Worm (Caenorhabditis elegans) whole organism, L3 larva: ENCODE data around the gene R03G8.3.

Source experiments
- R02D3.7 ChIP-seq: fragments of 150-350 bp; optimal IDR thresholded peaks from 2 replicates; lab custom pipeline; 2014; ENCODE audit warnings: missing biosample characterization, missing genetic modification characterization
- ZK546.5 ChIP-seq: sonication (generic microtip); optimal IDR thresholded peaks from 2 replicates; lab custom pipeline; 2017; ENCODE audit warnings: missing biosample characterization, missing genetic modification characterization
- aly-2 ChIP-seq: fragments of 150-350 bp; optimal IDR thresholded peaks from 2 replicates; lab custom pipeline; 2014; ENCODE audit warnings: missing biosample characterization, missing genetic modification characterization
- ama-1 ChIP-seq: fragments of 150-350 bp; optimal IDR thresholded peaks from 2 replicates; lab custom pipeline; 2018
- ceh-16 ChIP-seq: sonication (generic microtip); optimal IDR thresholded peaks from 2 replicates; lab custom pipeline; 2017; ENCODE audit warnings: missing biosample characterization, missing genetic modification characterization
- ceh-28 ChIP-seq: fragments of 150-350 bp; optimal IDR thresholded peaks from 2 replicates; lab custom pipeline; 2014; ENCODE audit warnings: missing biosample characterization, missing genetic modification reagents, missing genetic modification characterization
- ceh-82 ChIP-seq: fragments of 150-350 bp; optimal IDR thresholded peaks from 2 replicates; lab custom pipeline; 2014; ENCODE audit warnings: missing biosample characterization, missing genetic modification characterization
- ceh-9 ChIP-seq: sonication (generic microtip); optimal IDR thresholded peaks from 2 replicates; lab custom pipeline; 2018; ENCODE audit warnings: missing biosample characterization, missing genetic modification characterization
- daf-12 ChIP-seq: fragments of 150-350 bp; optimal IDR thresholded peaks from 2 replicates; lab custom pipeline; 2014; ENCODE audit warnings: missing biosample characterization, missing genetic modification reagents, missing genetic modification characterization
- egl-27 ChIP-seq: sonication (generic microtip); optimal IDR thresholded peaks from 4 replicates; lab custom pipeline; 2017; ENCODE audit warnings: missing biosample characterization, missing genetic modification reagents, missing genetic modification characterization
- egl-5 ChIP-seq: fragments of 150-350 bp; optimal IDR thresholded peaks from 2 replicates; lab custom pipeline; 2017; ENCODE audit warnings: missing biosample characterization, missing genetic modification reagents, missing genetic modification characterization, inconsistent platforms
- elt-2 ChIP-seq: sonication (generic microtip); optimal IDR thresholded peaks from 2 replicates; lab custom pipeline; 2016; ENCODE audit warnings: missing genetic modification reagents, mild to moderate bottlenecking, missing genetic modification characterization, missing compliant biosample characterization
- eor-1 ChIP-seq, 2 experiments: fragments of 150-350 bp; optimal IDR thresholded peaks; 2 replicates each; lab custom pipeline; 2014 to 2018; ENCODE audit warnings: missing biosample characterization in 2 of 2, missing genetic modification characterization in 2 of 2
- fkh-10 ChIP-seq: sonication (generic microtip); optimal IDR thresholded peaks from 2 replicates; lab custom pipeline; 2017; ENCODE audit warnings: missing biosample characterization, missing genetic modification reagents, missing genetic modification characterization
- fkh-2 ChIP-seq: fragments of 150-350 bp; optimal IDR thresholded peaks from 2 replicates; lab custom pipeline; 2014; ENCODE audit warnings: missing biosample characterization, missing genetic modification reagents, missing genetic modification characterization
- hmg-11 ChIP-seq: sonication (generic microtip); optimal IDR thresholded peaks from 2 replicates; lab custom pipeline; 2016; ENCODE audit warnings: missing genetic modification characterization, missing compliant biosample characterization
- jun-1 ChIP-seq: fragments of 150-350 bp; optimal IDR thresholded peaks from 2 replicates; lab custom pipeline; 2014; ENCODE audit warnings: missing biosample characterization, missing genetic modification reagents, missing genetic modification characterization
- mdl-1 ChIP-seq: fragments of 150-350 bp; optimal IDR thresholded peaks from 2 replicates; lab custom pipeline; 2014; ENCODE audit warnings: missing biosample characterization, missing genetic modification characterization
- nhr-11 ChIP-seq: fragments of 150-350 bp; optimal IDR thresholded peaks from 2 replicates; lab custom pipeline; 2014; ENCODE audit warnings: missing biosample characterization, missing genetic modification characterization
- nhr-12 ChIP-seq: fragments of 150-350 bp; optimal IDR thresholded peaks from 2 replicates; lab custom pipeline; 2014; ENCODE audit warnings: missing biosample characterization, missing genetic modification characterization
- nhr-23 ChIP-seq: fragments of 150-350 bp; optimal IDR thresholded peaks from 2 replicates; lab custom pipeline; 2014; ENCODE audit warnings: missing biosample characterization, missing genetic modification reagents, missing genetic modification characterization
- nhr-28 ChIP-seq: fragments of 150-350 bp; optimal IDR thresholded peaks from 2 replicates; lab custom pipeline; 2014; ENCODE audit warnings: missing biosample characterization, missing genetic modification characterization
- nhr-43 ChIP-seq: sonication (generic microtip); optimal IDR thresholded peaks from 2 replicates; lab custom pipeline; 2016; ENCODE audit warnings: mild to moderate bottlenecking, missing genetic modification characterization, missing compliant biosample characterization; ENCODE audit not compliant: poor library complexity, severe bottlenecking
- nhr-67 ChIP-seq: fragments of 150-350 bp; optimal IDR thresholded peaks from 2 replicates; lab custom pipeline; 2014; ENCODE audit warnings: missing biosample characterization, missing genetic modification characterization
- nhr-76 ChIP-seq: fragments of 150-350 bp; sonication (generic microtip); optimal IDR thresholded peaks from 5 replicates; lab custom pipeline; 2014; ENCODE audit warnings: missing biosample characterization, missing genetic modification characterization
- nhr-77 ChIP-seq: fragments of 150-350 bp; optimal IDR thresholded peaks from 2 replicates; lab custom pipeline; 2014; ENCODE audit warnings: missing biosample characterization, missing genetic modification characterization
- pha-4 ChIP-seq: fragments of 150-350 bp; optimal IDR thresholded peaks from 2 replicates; lab custom pipeline; 2014; ENCODE audit warnings: missing biosample characterization, missing genetic modification reagents, missing genetic modification characterization
- pqm-1 ChIP-seq: fragments of 150-350 bp; optimal IDR thresholded peaks from 2 replicates; lab custom pipeline; 2017; ENCODE audit warnings: missing biosample characterization, missing genetic modification characterization, inconsistent platforms
- sea-2 ChIP-seq: fragments of 150-350 bp; sonication (generic microtip); optimal IDR thresholded peaks from 4 replicates; lab custom pipeline; 2014; ENCODE audit warnings: missing biosample characterization, missing genetic modification reagents, missing genetic modification characterization
- skn-1 ChIP-seq: fragments of 150-350 bp; optimal IDR thresholded peaks from 2 replicates; lab custom pipeline; 2014; ENCODE audit warnings: missing biosample characterization, missing genetic modification characterization
- snpc-4 ChIP-seq: fragments of 150-350 bp; optimal IDR thresholded peaks from 2 replicates; lab custom pipeline; 2014; ENCODE audit warnings: missing biosample characterization, missing genetic modification characterization
- tbx-2 ChIP-seq: sonication (generic microtip); optimal IDR thresholded peaks from 2 replicates; lab custom pipeline; 2016; ENCODE audit warnings: mild to moderate bottlenecking, missing genetic modification characterization, missing compliant biosample characterization
- unc-39 ChIP-seq: sonication (generic microtip); optimal IDR thresholded peaks from 4 replicates; lab custom pipeline; 2017; ENCODE audit warnings: missing biosample characterization, missing genetic modification characterization
- ztf-11 ChIP-seq: fragments of 150-350 bp; optimal IDR thresholded peaks from 2 replicates; lab custom pipeline; 2014; ENCODE audit warnings: missing biosample characterization, missing genetic modification characterization
- ztf-4 ChIP-seq: fragments of 150-350 bp; optimal IDR thresholded peaks from 2 replicates; lab custom pipeline; 2014; ENCODE audit warnings: missing biosample characterization, missing genetic modification characterization

R03G8.3 gene

DNA sequence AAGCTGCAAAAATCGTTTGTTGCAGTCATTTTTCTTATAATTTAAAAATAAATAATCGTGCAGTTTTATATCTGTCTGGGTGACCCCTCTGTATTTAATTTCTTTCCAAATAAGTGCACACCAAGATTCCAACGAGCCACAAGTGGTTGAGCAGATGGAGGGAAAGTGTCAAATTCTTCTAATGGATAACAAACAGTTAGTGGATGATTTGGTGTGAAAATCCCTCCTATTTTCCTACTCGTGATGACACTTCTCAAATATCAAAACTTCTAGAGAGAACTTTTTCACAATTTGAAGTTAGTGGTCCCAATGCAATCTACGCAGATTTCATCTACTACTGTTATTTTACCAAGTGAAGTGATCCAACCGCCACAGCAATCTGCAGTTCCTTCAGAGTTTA, 16.4 kb upstream of the R03G8.3 start, which contains the start of gene ceh-28:
ceh-28 (plus strand) TSS at position 301 of the 400 bp plus-strand sequence.
- no peak for TF ChIP-seq snpc-4
- TF ChIP-seq nhr-12 (tag; lab: Kevin White, UChicago), result no peak

DNA sequence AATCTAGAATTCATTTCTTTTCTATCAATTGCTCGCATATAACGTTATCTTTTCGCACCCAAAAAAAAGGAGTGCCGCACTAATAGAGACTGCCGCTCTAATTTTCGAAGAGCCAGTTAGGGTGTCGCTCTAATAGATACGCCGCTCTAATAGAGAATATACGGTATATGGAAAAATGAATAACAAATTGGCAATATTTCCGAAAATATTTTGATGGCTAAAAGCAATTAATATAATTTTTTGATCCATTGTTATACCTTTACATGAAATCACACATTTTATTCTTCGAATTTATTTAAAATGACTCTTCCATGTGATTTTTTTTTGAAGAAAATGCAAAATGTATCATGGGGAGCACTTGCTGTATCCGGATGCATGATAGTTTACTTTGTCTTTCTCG, 12.9 kb upstream of the R03G8.3 start, which contains the start of gene K03A11.4:
K03A11.4 (plus strand) TSS at position 301 of the 400 bp plus-strand sequence.
- TF ChIP-seq ztf-4 (tag; lab: Kevin White, UChicago), result no peak
- no peak for TF ChIP-seq aly-2 (tag; lab: Kevin White, UChicago)
- no peak for TF ChIP-seq pha-4 (tag; lab: Kevin White, UChicago)
- no peak for TF ChIP-seq egl-5 (tag; lab: Kevin White, UChicago)
- TF ChIP-seq ZK546.5 (tag; lab: Kevin White, UChicago), result no peak
- TF ChIP-seq fkh-2 (tag; lab: Kevin White, UChicago), result no peak
- no peak for TF ChIP-seq nhr-43 (tag; lab: Kevin White, UChicago)
- no peak for TF ChIP-seq unc-39
- no peak for TF ChIP-seq nhr-23 (tag; lab: Kevin White, UChicago)
- no peak for TF ChIP-seq ztf-11 (tag; lab: Kevin White, UChicago)
- TF ChIP-seq ceh-82 (tag; lab: Kevin White, UChicago), result no peak
- no peak for TF ChIP-seq eor-1 (tag; optimal IDR thresholded peaks at IDR 0.05; lab: Kevin White, UChicago)
- no peak for TF ChIP-seq elt-2
- TF ChIP-seq, all 47 proteins: peak for 0

DNA sequence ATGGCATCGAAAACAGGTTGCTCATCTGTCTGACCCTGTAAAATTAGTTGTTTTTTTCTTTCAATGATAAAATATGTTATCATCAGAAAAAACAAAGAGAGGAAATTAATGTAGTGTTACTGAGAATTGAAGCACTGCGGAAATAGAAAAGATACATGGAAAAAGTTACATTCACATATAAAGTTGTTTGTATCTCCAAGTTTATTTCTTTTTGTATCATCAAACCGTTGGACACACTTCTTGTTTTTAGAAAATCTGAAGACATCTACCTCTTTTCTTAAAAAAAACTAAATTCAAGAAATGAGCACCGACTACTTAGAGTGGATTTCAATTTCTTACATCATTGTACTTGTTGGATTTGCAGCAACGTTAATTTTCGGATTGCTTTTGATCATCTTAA, 8.4 kb upstream of the R03G8.3 start, which contains the start of gene str-10:
str-10 (plus strand) TSS at position 301 of the 400 bp plus-strand sequence.
- no peak for TF ChIP-seq snpc-4
- no peak for TF ChIP-seq unc-39
- TF ChIP-seq tbx-2 (tag; lab: Kevin White, UChicago), result no peak
- TF ChIP-seq skn-1 (tag; lab: Kevin White, UChicago), result no peak
- TF ChIP-seq mdl-1 (tag; lab: Kevin White, UChicago), result no peak
- no peak for TF ChIP-seq fkh-10 (GFP tag; lab: Kevin White, UChicago)

DNA sequence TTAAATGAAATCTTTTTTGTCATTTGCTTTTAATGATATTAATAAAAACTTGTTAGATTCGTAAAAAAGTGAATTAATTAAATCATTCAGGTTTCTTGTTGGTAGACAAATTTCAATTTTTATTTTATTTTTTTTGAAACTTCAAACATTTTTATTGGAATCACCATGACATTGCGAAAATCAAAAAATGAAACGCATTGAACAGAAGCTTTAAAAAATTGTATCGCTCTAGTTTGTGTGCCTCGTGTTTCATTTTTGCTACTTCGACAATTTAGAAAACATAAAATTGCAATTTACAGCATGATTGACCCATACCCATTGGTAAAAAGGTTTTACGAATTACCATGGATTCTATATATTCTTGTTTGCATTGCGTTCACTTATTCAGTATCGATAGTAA, 6.5 kb upstream of the R03G8.3 start, which contains the start of gene R03G8.1:
R03G8.1 (plus strand) TSS at position 301 of the 400 bp plus-strand sequence.
- TF ChIP-seq ceh-16 (tag; lab: Kevin White, UChicago) (no peak), nhr-67 (tag; lab: Kevin White, UChicago) (no peak), tbx-2 (tag; lab: Kevin White, UChicago) (no peak), fkh-10 (GFP tag; lab: Kevin White, UChicago) (no peak), fkh-2 (tag; lab: Kevin White, UChicago) (no peak), ceh-82 (tag; lab: Kevin White, UChicago) (no peak), egl-27 (no peak)

DNA sequence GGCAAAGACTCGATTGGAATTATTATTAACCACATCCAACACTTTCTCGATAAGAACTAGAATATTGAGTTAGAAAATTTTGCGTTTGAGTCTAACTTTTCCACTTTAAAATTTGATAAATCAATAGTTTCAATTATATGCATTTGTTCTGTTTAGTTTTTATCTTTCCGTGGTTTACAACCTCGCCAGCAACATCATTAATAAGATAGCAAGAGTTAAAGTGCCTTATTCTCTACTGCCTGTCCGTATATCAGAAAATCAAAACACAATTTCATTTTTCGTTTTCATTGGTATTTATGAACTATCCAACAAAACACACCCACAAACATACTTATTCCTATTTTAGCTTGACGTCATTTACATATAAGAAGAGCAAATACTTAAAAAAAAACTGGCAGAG, 2.2 kb upstream of the R03G8.3 start:
- TF ChIP-seq pha-4 (tag; lab: Kevin White, UChicago), result no peak
- TF ChIP-seq elt-2, result peak; percentile 59
- TF ChIP-seq hmg-11 (tag; lab: Kevin White, UChicago), result no peak
- no peak for TF ChIP-seq egl-27
- no peak for TF ChIP-seq nhr-28 (tag; lab: Kevin White, UChicago)
- TF ChIP-seq ceh-28, result no peak
- TF ChIP-seq jun-1, result no peak
- TF ChIP-seq pqm-1 (tag; lab: Kevin White, UChicago), result peak; percentile 53
- TF ChIP-seq ztf-4 (tag; lab: Kevin White, UChicago), result no peak
- TF ChIP-seq egl-5 (tag; lab: Kevin White, UChicago), result no peak
- TF ChIP-seq ceh-16 (tag; lab: Kevin White, UChicago), result no peak
- no peak for TF ChIP-seq unc-39

DNA sequence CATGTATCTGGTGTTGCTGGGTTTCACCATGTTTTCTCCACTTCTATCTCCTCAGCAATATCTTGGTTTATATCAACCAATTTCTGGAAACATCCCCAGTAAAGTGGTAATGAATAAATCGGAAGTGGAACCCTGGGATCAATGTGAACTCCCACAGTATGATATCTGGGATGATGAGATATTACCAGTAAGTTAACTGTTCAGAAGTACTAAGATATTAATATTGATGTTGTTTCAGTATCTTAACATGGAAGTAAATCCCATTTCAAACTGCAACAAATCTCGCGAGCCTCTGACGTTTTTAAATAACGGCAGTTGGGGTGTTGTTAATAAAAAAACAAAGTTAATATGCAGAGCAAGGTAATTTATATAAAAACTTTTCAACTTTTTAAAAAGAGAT, 434 bp downstream of the R03G8.3 start:
- TF ChIP-seq nhr-23 (tag; lab: Kevin White, UChicago), result no peak
- TF ChIP-seq sea-2, result no peak
- TF ChIP-seq ama-1, result no peak
- TF ChIP-seq R02D3.7 (tag; lab: Kevin White, UChicago), result no peak
- TF ChIP-seq pqm-1 (tag; lab: Kevin White, UChicago), result no peak
- TF ChIP-seq jun-1, result no peak

DNA sequence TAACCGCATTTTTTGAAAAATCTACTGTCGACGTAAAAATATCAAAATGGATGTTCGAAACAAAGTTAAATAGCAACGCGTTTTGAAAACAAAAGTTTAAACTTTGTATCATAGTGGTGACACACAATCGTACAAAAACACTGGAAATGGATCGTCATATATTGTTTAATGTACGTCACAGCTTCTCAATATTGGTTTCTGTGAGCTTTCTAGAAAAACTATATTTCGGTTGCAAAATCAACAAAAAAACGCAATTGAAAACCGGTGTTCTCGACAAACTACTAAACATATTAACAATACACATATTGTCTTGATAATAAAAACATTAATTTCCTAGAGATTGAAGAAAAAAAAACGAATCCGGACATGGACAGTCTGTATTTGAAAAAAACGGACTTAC, 9.6 kb downstream of the R03G8.3 start, which contains the start of gene R03G8.6:
R03G8.6 (minus strand) TSS at position 101 of the 400 bp plus-strand sequence.
- TF ChIP-seq mdl-1 (tag; lab: Kevin White, UChicago) (no peak), nhr-67 (tag; lab: Kevin White, UChicago) (no peak), snpc-4 (no peak), daf-12 (tag; lab: Kevin White, UChicago) (no peak), nhr-11 (tag; lab: Kevin White, UChicago) (no peak), nhr-77 (tag; lab: Kevin White, UChicago) (no peak), nhr-76 (tag; lab: Kevin White, UChicago) (no peak), ceh-9 (tag; lab: Kevin White, UChicago) (no peak), ceh-82 (tag; lab: Kevin White, UChicago) (no peak), nhr-12 (tag; lab: Kevin White, UChicago) (no peak), ztf-4 (tag; lab: Kevin White, UChicago) (no peak), pha-4 (tag; lab: Kevin White, UChicago) (no peak), ZK546.5 (tag; lab: Kevin White, UChicago) (no peak), hmg-11 (tag; lab: Kevin White, UChicago) (no peak)
